Worm (Caenorhabditis elegans): ENCODE data around the gene fbxa-81.

DNA sequence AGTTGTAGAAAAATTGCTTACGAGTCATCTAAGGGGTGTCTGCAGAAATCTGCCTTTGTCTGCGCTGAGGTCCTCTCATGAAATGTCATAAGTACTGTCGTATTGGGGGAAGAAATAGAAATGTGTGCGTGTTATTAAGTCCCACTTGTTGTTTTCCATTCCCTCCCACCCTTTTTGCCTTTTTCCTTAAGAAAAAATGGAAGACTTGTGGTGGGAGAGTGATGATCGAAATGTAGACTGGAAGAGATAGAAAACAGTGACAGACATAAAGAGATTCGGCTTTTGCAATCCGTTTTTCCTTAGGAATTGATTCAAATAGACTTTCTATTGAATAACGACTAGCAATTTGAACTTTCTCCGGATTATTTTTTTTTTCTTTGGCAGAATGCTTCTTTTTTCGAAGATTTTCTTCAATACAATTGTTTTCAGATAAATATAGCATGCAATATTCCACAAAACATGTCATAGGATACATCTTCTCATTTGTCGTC lies 7.9 kb upstream of the fbxa-81 start, which contains the start of gene ram-5:
- no peak for TF ChIP-seq elt-3 (tag; optimal IDR thresholded peaks at IDR 0.05)
- no peak for TF ChIP-seq egl-27 (tag; optimal IDR thresholded peaks at IDR 0.05)

Data from whole organism, L3 larva.